Worm (Caenorhabditis elegans) whole organism, young adult: ENCODE data around the gene T09F5.20.

Source experiments
- B0035.1 ChIP-seq: sonication (generic microtip); optimal IDR thresholded peaks from 2 replicates; lab custom pipeline; 2016; ENCODE audit warnings: missing genetic modification characterization, mild to moderate bottlenecking, missing compliant biosample characterization, missing genotype, missing genetic modification reagents
- F22D6.2 ChIP-seq: sonication (generic microtip); optimal IDR thresholded peaks from 2 replicates; lab custom pipeline; 2016; ENCODE audit warnings: mild to moderate bottlenecking, missing genetic modification characterization, missing compliant biosample characterization
- F23B12.7 ChIP-seq: sonication (generic microtip); optimal IDR thresholded peaks from 2 replicates; lab custom pipeline; 2017; ENCODE audit warnings: missing genetic modification characterization, mild to moderate bottlenecking, missing compliant biosample characterization, antibody characterized with exemption, moderate library complexity; ENCODE audit not compliant: insufficient read depth
- F49E8.2 ChIP-seq: sonication (generic microtip); optimal IDR thresholded peaks from 3 replicates; lab custom pipeline; 2017; ENCODE audit warnings: missing genetic modification characterization, mild to moderate bottlenecking, missing compliant biosample characterization, antibody characterized with exemption, moderate library complexity; ENCODE audit not compliant: insufficient read depth
- Y53G8AR.9 ChIP-seq: fragments of 200-800 bp; sonication (Bioruptor generic); conservative IDR thresholded peaks from 2 replicates; pipeline ENCODE4 v1.3.6; 2022; ENCODE audit warnings: missing genetic modification reagents, missing genetic modification characterization, missing compliant biosample characterization
- Y56A3A.18 ChIP-seq: fragments of 200-800 bp; sonication (Bioruptor generic); IDR thresholded peaks from 2 replicates; pipeline ENCODE4 v1.3.6; 2022; ENCODE audit warnings: missing genetic modification reagents, missing genetic modification characterization, missing compliant biosample characterization
- Y67H2A.10 ChIP-seq: fragments of 200-800 bp; sonication (Bioruptor generic); conservative IDR thresholded peaks from 2 replicates; pipeline ENCODE4 v1.3.6; 2022; ENCODE audit warnings: missing genetic modification reagents, missing genetic modification characterization, missing compliant biosample characterization
- akir-1 ChIP-seq: fragments of 200-800 bp; sonication (Bioruptor generic); optimal IDR thresholded peaks from 2 replicates; lab custom pipeline; 2018; ENCODE audit warnings: mild to moderate bottlenecking, missing genetic modification characterization, moderate library complexity, missing compliant biosample characterization
- aptf-2 ChIP-seq: fragments of 200-800 bp; sonication (Bioruptor generic); conservative IDR thresholded peaks from 2 replicates; pipeline ENCODE4 v1.3.6; 2022; ENCODE audit warnings: missing genetic modification reagents, missing genetic modification characterization, missing compliant biosample characterization
- atf-7 ChIP-seq: sonication (generic microtip); optimal IDR thresholded peaks from 2 replicates; lab custom pipeline; 2017; ENCODE audit warnings: mild to moderate bottlenecking, missing genetic modification characterization, missing compliant biosample characterization
- attf-3 ChIP-seq: fragments of 200-800 bp; sonication (Bioruptor generic); conservative IDR thresholded peaks from 2 replicates; pipeline ENCODE4 v1.3.6; 2022; ENCODE audit warnings: missing genetic modification reagents, missing genetic modification characterization, missing compliant biosample characterization
- attf-6 ChIP-seq: fragments of 200-800 bp; sonication (Bioruptor generic); IDR thresholded peaks from 2 replicates; pipeline ENCODE4 v1.3.6; 2022; ENCODE audit warnings: missing genetic modification reagents, missing genetic modification characterization, missing compliant biosample characterization
- ccch-3 ChIP-seq: fragments of 200-800 bp; sonication (Bioruptor generic); optimal IDR thresholded peaks from 2 replicates; lab custom pipeline; 2018; ENCODE audit warnings: mild to moderate bottlenecking, missing genetic modification characterization, missing compliant biosample characterization
- cebp-2 ChIP-seq: fragments of 200-800 bp; sonication (Bioruptor generic); IDR thresholded peaks from 2 replicates; pipeline ENCODE4 v1.3.6; 2022; ENCODE audit warnings: missing genetic modification characterization, missing compliant biosample characterization
- ceh-27 ChIP-seq: fragments of 200-800 bp; sonication (Bioruptor generic); optimal IDR thresholded peaks from 2 replicates; lab custom pipeline; 2018; ENCODE audit warnings: mild to moderate bottlenecking, missing genetic modification characterization, moderate library complexity, missing compliant biosample characterization
- ceh-40 ChIP-seq: fragments of 200-800 bp; sonication (Bioruptor generic); IDR thresholded peaks from 2 replicates; pipeline ENCODE4 v1.3.6; 2022; ENCODE audit warnings: missing genetic modification characterization, missing compliant biosample characterization
- ceh-58 ChIP-seq: fragments of 200-800 bp; sonication (Bioruptor generic); IDR thresholded peaks from 2 replicates; pipeline ENCODE4 v1.3.6; 2022; ENCODE audit warnings: missing genetic modification characterization, missing compliant biosample characterization
- ceh-91 ChIP-seq: fragments of 200-800 bp; sonication (Bioruptor generic); IDR thresholded peaks from 2 replicates; pipeline ENCODE4 v1.3.6; 2022; ENCODE audit warnings: missing genetic modification reagents, missing genetic modification characterization, missing compliant biosample characterization
- chd-7 ChIP-seq: sonication (generic microtip); optimal IDR thresholded peaks from 2 replicates; lab custom pipeline; 2016; ENCODE audit warnings: mild to moderate bottlenecking, missing genetic modification characterization, moderate library complexity, missing compliant biosample characterization
- die-1 ChIP-seq: sonication (generic microtip); optimal IDR thresholded peaks from 2 replicates; lab custom pipeline; 2016; ENCODE audit warnings: missing genotype, mild to moderate bottlenecking, missing genetic modification characterization, missing compliant biosample characterization
- dpff-1 ChIP-seq: sonication (generic microtip); optimal IDR thresholded peaks from 2 replicates; lab custom pipeline; 2017; ENCODE audit warnings: mild to moderate bottlenecking, missing genetic modification characterization, missing compliant biosample characterization
- efl-1 ChIP-seq: fragments of 150-350 bp; optimal IDR thresholded peaks from 2 replicates; lab custom pipeline; 2014; ENCODE audit warnings: missing biosample characterization, missing genetic modification reagents, missing genetic modification characterization
- egl-44 ChIP-seq: fragments of 200-800 bp; sonication (Bioruptor generic); IDR thresholded peaks from 2 replicates; pipeline ENCODE4 v1.3.6; 2022; ENCODE audit warnings: missing genetic modification reagents, missing genetic modification characterization, missing compliant biosample characterization
- gei-17 ChIP-seq: fragments of 200-800 bp; sonication (Bioruptor generic); optimal IDR thresholded peaks from 2 replicates; lab custom pipeline; 2018; ENCODE audit warnings: mild to moderate bottlenecking, missing genetic modification characterization, missing compliant biosample characterization
- hlh-12 ChIP-seq: sonication (generic microtip); optimal IDR thresholded peaks from 2 replicates; lab custom pipeline; 2016; ENCODE audit warnings: missing genetic modification characterization, missing compliant biosample characterization
- hmg-20 ChIP-seq: fragments of 200-800 bp; sonication (Bioruptor generic); IDR thresholded peaks from 2 replicates; pipeline ENCODE4 v1.3.6; 2022; ENCODE audit warnings: missing genetic modification reagents, missing genetic modification characterization, missing compliant biosample characterization
- hrde-1 ChIP-seq: sonication (generic microtip); optimal IDR thresholded peaks from 2 replicates; lab custom pipeline; 2016; ENCODE audit warnings: missing genetic modification characterization, mild to moderate bottlenecking, missing compliant biosample characterization, moderate library complexity, missing genotype, missing genetic modification reagents, borderline replicate concordance
- lag-1 ChIP-seq: fragments of 200-800 bp; sonication (Bioruptor generic); IDR thresholded peaks from 2 replicates; pipeline ENCODE4 v1.3.6; 2022; ENCODE audit warnings: missing genetic modification reagents, missing genetic modification characterization, missing compliant biosample characterization
- let-526 ChIP-seq: fragments of 200-800 bp; sonication (Bioruptor generic); IDR thresholded peaks from 2 replicates; pipeline ENCODE4 v1.3.6; 2022; ENCODE audit warnings: missing genetic modification reagents, missing genetic modification characterization, missing compliant biosample characterization
- madf-3 ChIP-seq: fragments of 200-800 bp; sonication (Bioruptor generic); IDR thresholded peaks from 2 replicates; pipeline ENCODE4 v1.3.6; 2022; ENCODE audit warnings: missing genetic modification reagents, missing genetic modification characterization, missing compliant biosample characterization
- nfya-2 ChIP-seq: fragments of 200-800 bp; sonication (Bioruptor generic); IDR thresholded peaks from 2 replicates; pipeline ENCODE4 v1.3.6; 2022; ENCODE audit warnings: missing genetic modification reagents, missing genetic modification characterization, missing compliant biosample characterization
- nhr-179 ChIP-seq: sonication (generic microtip); optimal IDR thresholded peaks from 2 replicates; lab custom pipeline; 2016; ENCODE audit warnings: mild to moderate bottlenecking, missing genetic modification characterization, missing compliant biosample characterization
- nhr-90 ChIP-seq: sonication (generic microtip); optimal IDR thresholded peaks from 2 replicates; lab custom pipeline; 2016; ENCODE audit warnings: missing genotype, mild to moderate bottlenecking, missing genetic modification characterization, missing compliant biosample characterization
- pha-4 ChIP-seq: fragments of 150-350 bp; sonication (generic microtip); optimal IDR thresholded peaks from 2 replicates; lab custom pipeline; 2014; ENCODE audit warnings: missing biosample characterization, missing genetic modification reagents, missing genetic modification characterization
- repo-1 ChIP-seq: sonication (generic microtip); optimal IDR thresholded peaks from 2 replicates; lab custom pipeline; 2017; ENCODE audit warnings: mild to moderate bottlenecking, missing genetic modification characterization, missing compliant biosample characterization
- snpc-1.1 ChIP-seq: sonication (generic microtip); optimal IDR thresholded peaks from 2 replicates; lab custom pipeline; 2017; ENCODE audit warnings: missing genetic modification characterization, mild to moderate bottlenecking, missing compliant biosample characterization, antibody characterized with exemption, moderate library complexity, missing genotype, missing genetic modification reagents; ENCODE audit not compliant: insufficient read depth
- snpc-3.4 ChIP-seq: sonication (generic microtip); optimal IDR thresholded peaks from 2 replicates; lab custom pipeline; 2017; ENCODE audit warnings: missing genetic modification characterization, mild to moderate bottlenecking, missing compliant biosample characterization, antibody characterized with exemption, moderate library complexity, missing genotype, missing genetic modification reagents
- tbx-9 ChIP-seq: sonication (generic microtip); optimal IDR thresholded peaks from 2 replicates; lab custom pipeline; 2016; ENCODE audit warnings: borderline replicate concordance, missing genetic modification characterization, inconsistent platforms, missing compliant biosample characterization
- xnd-1 ChIP-seq: sonication (generic microtip); optimal IDR thresholded peaks from 2 replicates; lab custom pipeline; 2016; ENCODE audit warnings: missing genotype, missing genetic modification reagents, missing genetic modification characterization, missing compliant biosample characterization
- zim-3 ChIP-seq: sonication (generic microtip); optimal IDR thresholded peaks from 2 replicates; lab custom pipeline; 2017; ENCODE audit warnings: mild to moderate bottlenecking, missing genetic modification characterization, moderate library complexity, missing compliant biosample characterization
- ztf-18 ChIP-seq: sonication (generic microtip); optimal IDR thresholded peaks from 2 replicates; lab custom pipeline; 2016; ENCODE audit warnings: missing genotype, mild to moderate bottlenecking, missing genetic modification characterization, missing compliant biosample characterization
- ztf-25 ChIP-seq: fragments of 200-800 bp; sonication (Bioruptor generic); IDR thresholded peaks from 2 replicates; pipeline ENCODE4 v1.3.6; 2022; ENCODE audit warnings: missing genetic modification reagents, missing genetic modification characterization, missing compliant biosample characterization
- ztf-26 ChIP-seq: sonication (generic microtip); optimal IDR thresholded peaks from 2 replicates; lab custom pipeline; 2017; ENCODE audit warnings: missing genetic modification characterization, missing compliant biosample characterization
- ztf-28 ChIP-seq: fragments of 200-800 bp; sonication (Bioruptor generic); IDR thresholded peaks from 2 replicates; pipeline ENCODE4 v1.3.6; 2022; ENCODE audit warnings: missing genetic modification reagents, missing genetic modification characterization, missing compliant biosample characterization
- ztf-3 ChIP-seq: fragments of 200-800 bp; sonication (Bioruptor generic); optimal IDR thresholded peaks from 2 replicates; lab custom pipeline; 2018; ENCODE audit warnings: mild to moderate bottlenecking, missing genetic modification characterization, missing compliant biosample characterization
- ztf-6 ChIP-seq: fragments of 200-800 bp; sonication (Bioruptor generic); IDR thresholded peaks from 2 replicates; pipeline ENCODE4 v1.3.6; 2022; ENCODE audit warnings: missing genetic modification reagents, missing genetic modification characterization, missing compliant biosample characterization

T09F5.20 gene

DNA sequence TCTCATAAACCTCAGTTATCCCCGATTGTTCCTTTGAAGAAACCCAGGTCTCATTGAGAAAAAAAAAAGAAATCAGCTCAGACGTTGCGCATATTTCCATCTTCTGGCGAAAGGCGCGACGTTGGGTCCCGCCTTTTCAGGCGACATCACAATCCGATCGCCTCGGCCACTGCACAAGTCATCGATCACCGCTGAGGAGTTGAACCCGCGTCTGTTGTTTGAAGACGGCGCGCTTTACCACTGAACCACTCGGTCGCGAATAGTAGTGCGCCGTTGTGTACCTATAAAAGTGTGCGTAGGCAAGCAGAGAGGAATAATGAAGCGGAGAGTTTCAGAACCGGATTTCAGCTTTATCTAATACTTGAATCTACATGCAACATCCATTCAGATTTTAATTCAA, 43.2 kb upstream of the T09F5.20 start, which contains the start of gene Y75B12B.11 (continued):
- no peak for TF ChIP-seq pha-4 (tag; lab: Kevin White, UChicago)
- peak; percentile 96 for TF ChIP-seq ztf-25 (GFP tag; lab: Robert Waterston, UW)
- 0 out of 2 replicates have a peak, but pooled peaks have one; percentile 75 for TF ChIP-seq ztf-6 (GFP tag; lab: Robert Waterston, UW)
- TF ChIP-seq nhr-179 = peak; percentile 81
- TF ChIP-seq hmg-20 (GFP tag; lab: Robert Waterston, UW) = peak; percentile 93
- TF ChIP-seq, all 124 proteins: peak for 116

ce11 chrV:15189567-15189966, 41.9 kb upstream of the T09F5.20 start, which contains the start of gene cyn-3:
Gene cyn-3 (plus strand): TSS chrV:15189927.
- TF ChIP-seq Y56A3A.18 (GFP tag; lab: Robert Waterston, UW) = no peak
- no peak for TF ChIP-seq nhr-179
- no peak for TF ChIP-seq hrde-1 (tag; lab: Kevin White, UChicago)
- TF ChIP-seq ztf-25 (GFP tag; lab: Robert Waterston, UW) = no peak
- no peak for TF ChIP-seq akir-1 (GFP tag; lab: Kevin White, UChicago)
- TF ChIP-seq egl-44 (GFP tag; lab: Robert Waterston, UW) = no peak
- TF ChIP-seq zim-3 (tag; lab: Kevin White, UChicago) = no peak
- TF ChIP-seq ztf-3 (GFP tag; lab: Kevin White, UChicago) = no peak
- no peak for TF ChIP-seq nfya-2 (GFP tag; lab: Robert Waterston, UW)
- TF ChIP-seq F23B12.7 (tag; lab: Kevin White, UChicago) = peak; percentile 90
- peak; percentile 30 for TF ChIP-seq xnd-1 (tag; lab: Kevin White, UChicago)
- TF ChIP-seq dpff-1 (tag; lab: Kevin White, UChicago) = no peak
- TF ChIP-seq hlh-12 (tag; lab: Kevin White, UChicago) = no peak
- TF ChIP-seq ztf-28 (GFP tag; lab: Robert Waterston, UW) = no peak
- TF ChIP-seq B0035.1 = no peak
- no peak for TF ChIP-seq ceh-58 (GFP tag; lab: Robert Waterston, UW)
- TF ChIP-seq cebp-2 (GFP tag; lab: Robert Waterston, UW) = no peak
- no peak for TF ChIP-seq aptf-2
- no peak for TF ChIP-seq atf-7 (tag; lab: Kevin White, UChicago)
- TF ChIP-seq tbx-9 (tag; lab: Kevin White, UChicago) = no peak
- TF ChIP-seq ccch-3 (GFP tag; lab: Kevin White, UChicago) = no peak
- TF ChIP-seq snpc-1.1 (tag; lab: Kevin White, UChicago) = peak; percentile 46
- TF ChIP-seq nhr-90 (tag; lab: Kevin White, UChicago) = no peak
- TF ChIP-seq F49E8.2 (tag; lab: Kevin White, UChicago) = peak; percentile 4
- no peak for TF ChIP-seq gei-17 (GFP tag; lab: Kevin White, UChicago)
- no peak for TF ChIP-seq die-1
- TF ChIP-seq attf-3 (GFP tag; lab: Robert Waterston, UW) = 0 out of 2 replicates have a peak, but pooled peaks have one; percentile 39
- TF ChIP-seq ceh-27 (GFP tag; lab: Kevin White, UChicago) = peak; percentile 34
- no peak for TF ChIP-seq madf-3 (GFP tag; lab: Robert Waterston, UW)
- TF ChIP-seq ztf-18 (tag; lab: Kevin White, UChicago) = peak; percentile 14
- peak; percentile 69 for TF ChIP-seq snpc-3.4 (tag; lab: Kevin White, UChicago)
- TF ChIP-seq let-526 = no peak
- TF ChIP-seq lag-1 (GFP tag; lab: Robert Waterston, UW) = no peak
- TF ChIP-seq attf-6 = peak; percentile 50; the same call in 1 of the 2 replicates
- TF ChIP-seq ceh-40 (GFP tag; lab: Robert Waterston, UW) = no peak
- TF ChIP-seq Y53G8AR.9 (GFP tag; lab: Robert Waterston, UW) = peak; percentile 59; the same call in 1 of the 2 replicates
- peak; percentile 50 for TF ChIP-seq ztf-26 (tag; lab: Kevin White, UChicago)
- TF ChIP-seq chd-7 = no peak
- TF ChIP-seq ceh-91 (GFP tag; lab: Robert Waterston, UW) = peak; percentile 67
- TF ChIP-seq Y67H2A.10 (GFP tag; lab: Robert Waterston, UW) = no peak
- no peak for TF ChIP-seq repo-1 (tag; lab: Kevin White, UChicago)
- TF ChIP-seq F22D6.2 (tag; lab: Kevin White, UChicago) = no peak
- peak; percentile 90 for TF ChIP-seq efl-1 (GFP tag; lab: Kevin White, UChicago)
